Worm (Caenorhabditis elegans) whole organism, L2 larva: ENCODE results near the gene btb-11.

Source experiments
- C34F6.9 ChIP-seq: fragments of 150-350 bp; optimal IDR thresholded peaks from 2 replicates; lab custom pipeline; 2014; ENCODE audit warnings: missing biosample characterization, missing genetic modification characterization
- blmp-1 ChIP-seq: sonication (generic microtip); optimal IDR thresholded peaks from 2 replicates; lab custom pipeline; 2017; ENCODE audit warnings: missing genetic modification characterization, mild to moderate bottlenecking, missing compliant biosample characterization, antibody characterized with exemption, moderate library complexity; ENCODE audit not compliant: insufficient read depth
- crh-2 ChIP-seq: sonication (generic microtip); optimal IDR thresholded peaks from 2 replicates; lab custom pipeline; 2017; ENCODE audit warnings: missing biosample characterization, missing genetic modification characterization
- dmd-4 ChIP-seq: sonication (generic microtip); optimal IDR thresholded peaks from 2 replicates; lab custom pipeline; 2017; ENCODE audit warnings: missing biosample characterization, missing genetic modification characterization
- egl-27 ChIP-seq: sonication (generic microtip); optimal IDR thresholded peaks from 3 replicates; lab custom pipeline; 2017; ENCODE audit warnings: missing biosample characterization, missing genetic modification reagents, missing genetic modification characterization
- elt-3 ChIP-seq: sonication (generic microtip); optimal IDR thresholded peaks from 2 replicates; lab custom pipeline; 2017; ENCODE audit warnings: missing biosample characterization, missing genetic modification characterization
- fos-1 ChIP-seq: fragments of 150-350 bp; optimal IDR thresholded peaks from 2 replicates; lab custom pipeline; 2014; ENCODE audit warnings: missing biosample characterization, missing genetic modification characterization
- lin-13 ChIP-seq: fragments of 150-350 bp; optimal IDR thresholded peaks from 2 replicates; lab custom pipeline; 2014; ENCODE audit warnings: missing biosample characterization, missing genetic modification reagents, missing genetic modification characterization
- nhr-12 ChIP-seq: fragments of 150-350 bp; optimal IDR thresholded peaks from 2 replicates; lab custom pipeline; 2014; ENCODE audit warnings: missing biosample characterization, missing genetic modification characterization
- nhr-23 ChIP-seq: fragments of 150-350 bp; optimal IDR thresholded peaks from 2 replicates; lab custom pipeline; 2014; ENCODE audit warnings: missing biosample characterization, missing genetic modification reagents, missing genetic modification characterization
- nhr-25 ChIP-seq: fragments of 150-350 bp; sonication (generic microtip); optimal IDR thresholded peaks from 3 replicates; lab custom pipeline; 2014; ENCODE audit warnings: missing biosample characterization, missing genetic modification characterization
- snpc-4 ChIP-seq: fragments of 150-350 bp; optimal IDR thresholded peaks from 2 replicates; lab custom pipeline; 2014; ENCODE audit warnings: missing biosample characterization, missing genetic modification characterization
- unc-39 ChIP-seq: fragments of 150-350 bp; optimal IDR thresholded peaks from 2 replicates; lab custom pipeline; 2014; ENCODE audit warnings: missing biosample characterization, missing genetic modification characterization
- ztf-1 ChIP-seq: fragments of 200-800 bp; sonication (Bioruptor generic); conservative IDR thresholded peaks from 2 replicates; pipeline ENCODE4 v1.3.6; 2022; ENCODE audit warnings: missing genetic modification characterization, missing compliant biosample characterization

ce11 chrII:1026670-1027069 lies 2.1 kb upstream of the btb-11 start, which contains the start of gene M01D1.12:
- TF ChIP-seq unc-39 (tag; lab: Kevin White, UChicago): no peak
- TF ChIP-seq dmd-4 (tag; lab: Kevin White, UChicago): no peak
- no peak for TF ChIP-seq C34F6.9 (tag; lab: Kevin White, UChicago)
- no peak for TF ChIP-seq blmp-1 (tag; lab: Kevin White, UChicago)
- TF ChIP-seq elt-3 (tag; lab: Kevin White, UChicago): no peak
- no peak for TF ChIP-seq nhr-23 (tag; lab: Kevin White, UChicago)
- no peak for TF ChIP-seq egl-27 (tag; lab: Kevin White, UChicago)
- no peak for TF ChIP-seq crh-2 (tag; lab: Kevin White, UChicago)
- TF ChIP-seq nhr-25 (tag; lab: Kevin White, UChicago): no peak
- no peak for TF ChIP-seq nhr-12
- no peak for TF ChIP-seq snpc-4 (tag; lab: Kevin White, UChicago)
- no peak for TF ChIP-seq lin-13 (GFP tag; lab: Kevin White, UChicago)
- TF ChIP-seq fos-1 (tag; lab: Kevin White, UChicago): no peak
- TF ChIP-seq ztf-1 (GFP tag; lab: Robert Waterston, UW): no peak
